Fruit fly (Drosophila melanogaster) whole organism, embryonic: Measurements from ENCODE around the gene Arp10.

Experiments
- Bdp1 ChIP-seq: fragments of 200-800 bp; sonication (Bioruptor generic); optimal IDR thresholded peaks from 3 replicates; lab custom pipeline; 2016; ENCODE audit warnings: missing biosample characterization, missing genetic modification characterization
- CG10959 ChIP-seq: fragments of 200-800 bp; sonication (Bioruptor generic); IDR thresholded peaks from 2 replicates; pipeline ENCODE4 v1.3.6; 2022; ENCODE audit warnings: missing biosample characterization, missing genetic modification characterization
- CG1529 ChIP-seq: fragments of 200-800 bp; sonication (Bioruptor generic); optimal IDR thresholded peaks from 3 replicates; lab custom pipeline; 2018; ENCODE audit warnings: missing biosample characterization, missing genetic modification characterization
- CG4617 ChIP-seq: fragments of 200-800 bp; sonication (Bioruptor generic); optimal IDR thresholded peaks from 3 replicates; lab custom pipeline; 2016; ENCODE audit warnings: missing biosample characterization, missing genetic modification characterization, borderline replicate concordance
- CG9797 ChIP-seq: fragments of 200-800 bp; sonication (Bioruptor generic); optimal IDR thresholded peaks from 3 replicates; lab custom pipeline; 2018; ENCODE audit warnings: missing biosample characterization, mild to moderate bottlenecking, missing genetic modification characterization
- HmgZ ChIP-seq: fragments of 200-800 bp; sonication (Bioruptor generic); optimal IDR thresholded peaks from 2 replicates; lab custom pipeline; 2018; ENCODE audit warnings: missing biosample characterization, mild to moderate bottlenecking, missing genetic modification characterization
- NfI ChIP-seq: fragments of 200-800 bp; sonication (Bioruptor generic); optimal IDR thresholded peaks from 3 replicates; lab custom pipeline; 2018; ENCODE audit warnings: missing biosample characterization, mild to moderate bottlenecking, missing genetic modification characterization, moderate library complexity
- otp ChIP-seq: fragments of 200-800 bp; sonication (Bioruptor generic); IDR thresholded peaks from 3 replicates; pipeline ENCODE4, ENCODE4 v1.3.6; 2022; ENCODE audit warnings: missing biosample characterization, missing genetic modification characterization
- pita ChIP-seq: fragments of 200-800 bp; sonication (Bioruptor generic); optimal IDR thresholded peaks from 2 replicates; lab custom pipeline; 2017; ENCODE audit warnings: missing biosample characterization, mild to moderate bottlenecking, missing genetic modification characterization
- psq ChIP-seq: fragments of 200-800 bp; sonication (Bioruptor generic); optimal IDR thresholded peaks from 2 replicates; lab custom pipeline; 2017; ENCODE audit warnings: missing biosample characterization, missing genetic modification characterization
- stc ChIP-seq: fragments of 200-800 bp; sonication (Bioruptor generic); IDR thresholded peaks from 2 replicates; pipeline ENCODE4 v1.3.6; 2022; ENCODE audit warnings: missing biosample characterization, missing genetic modification characterization
- ttk ChIP-seq: fragments of 200-800 bp; sonication (Bioruptor generic); IDR thresholded peaks from 2 replicates; pipeline ENCODE4 v2.1.2; 2022; ENCODE audit warnings: missing biosample characterization, missing genetic modification characterization
- z ChIP-seq: fragments of 200-800 bp; sonication (Bioruptor generic); IDR thresholded peaks from 3 replicates; pipeline ENCODE4 v1.3.6; 2022; ENCODE audit warnings: missing biosample characterization, missing genetic modification characterization
- zen ChIP-seq: fragments of 200-800 bp; sonication (Bioruptor generic); optimal IDR thresholded peaks from 3 replicates; lab custom pipeline; 2018; ENCODE audit warnings: missing biosample characterization, mild to moderate bottlenecking, missing genetic modification characterization, moderate library complexity

DNA sequence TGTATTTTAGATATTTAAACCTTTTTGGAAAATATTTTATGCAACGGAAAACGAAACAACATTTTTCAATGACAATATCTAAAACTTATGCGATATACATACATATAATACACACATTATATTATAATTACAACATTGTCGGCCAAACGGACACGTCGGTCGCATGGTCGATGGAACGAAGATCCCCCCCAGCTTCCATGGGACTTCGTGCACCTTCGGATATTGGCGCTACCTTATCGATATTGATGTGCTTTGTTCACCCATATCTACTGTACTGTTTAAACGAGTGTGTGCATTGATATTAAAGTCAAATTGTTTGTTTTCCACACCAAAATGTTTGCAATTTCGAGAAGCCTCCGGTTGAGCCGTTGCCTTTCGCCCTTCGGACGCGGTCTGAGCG lies 20.6 kb downstream of the Arp10 start, which contains the start of gene CG14212:
- TF ChIP-seq HmgZ (tag; lab: Kevin White, UChicago) (no peak), pita (GFP tag; lab: Kevin White, UChicago) (no peak), z (GFP tag; lab: Robert Waterston, UW) (no peak), otp (GFP tag; lab: Robert Waterston, UW) (no peak), ttk (GFP tag; lab: Robert Waterston, UW) (no peak), stc (no peak), CG4617 (GFP tag; lab: Kevin White, UChicago) (no peak), CG1529 (GFP tag; lab: Kevin White, UChicago) (no peak), zen (no peak), Bdp1 (no peak), CG10959 (GFP tag; lab: Robert Waterston, UW) (no peak), psq (GFP tag; lab: Kevin White, UChicago) (no peak), NfI (GFP tag; lab: Kevin White, UChicago) (no peak), CG9797 (GFP tag; lab: Kevin White, UChicago) (no peak)
